Worm (Caenorhabditis elegans) whole organism, early embryonic: Measurements from ENCODE around the gene srg-60.

ENCODE experiments used
- B0310.2 ChIP-seq: sonication (generic microtip); optimal IDR thresholded peaks from 2 replicates; lab custom pipeline; 2016; ENCODE audit warnings: mild to moderate bottlenecking, missing genetic modification characterization, missing compliant biosample characterization
- ama-1 ChIP-seq: fragments of 150-350 bp; optimal IDR thresholded peaks from 2 replicates; lab custom pipeline; 2014
- ceh-36 ChIP-seq: sonication (generic microtip); optimal IDR thresholded peaks from 2 replicates; lab custom pipeline; 2016; ENCODE audit warnings: missing genetic modification characterization, inconsistent platforms, missing compliant biosample characterization
- flt-1 ChIP-seq: fragments of 200-800 bp; sonication (Bioruptor generic); IDR thresholded peaks from 2 replicates; pipeline ENCODE4 v1.3.6; 2022; ENCODE audit warnings: missing genetic modification characterization, missing compliant biosample characterization
- hmbx-1 ChIP-seq: sonication (generic microtip); optimal IDR thresholded peaks from 2 replicates; lab custom pipeline; 2016; ENCODE audit warnings: mild to moderate bottlenecking, missing genetic modification characterization, missing compliant biosample characterization
- hmg-4 ChIP-seq: fragments of 200-800 bp; sonication (Bioruptor generic); optimal IDR thresholded peaks from 2 replicates; lab custom pipeline; 2018; ENCODE audit warnings: mild to moderate bottlenecking, missing genetic modification characterization, missing compliant biosample characterization
- pes-1 ChIP-seq: fragments of 200-800 bp; sonication (Bioruptor generic); IDR thresholded peaks from 2 replicates; pipeline ENCODE4 v1.3.6; 2022; ENCODE audit warnings: missing genetic modification reagents, missing genetic modification characterization, missing compliant biosample characterization
- sea-1 ChIP-seq: fragments of 200-800 bp; sonication (Bioruptor generic); conservative IDR thresholded peaks from 2 replicates; pipeline ENCODE4 v1.3.6; 2022; ENCODE audit warnings: missing genetic modification characterization, missing compliant biosample characterization
- tbx-37 ChIP-seq: fragments of 200-800 bp; sonication (Bioruptor generic); conservative IDR thresholded peaks from 2 replicates; pipeline ENCODE4 v1.3.6; 2022; ENCODE audit warnings: missing genetic modification reagents, missing genetic modification characterization, missing compliant biosample characterization
- tra-4 ChIP-seq: sonication (generic microtip); optimal IDR thresholded peaks from 2 replicates; lab custom pipeline; 2017; ENCODE audit warnings: missing genetic modification characterization, missing compliant biosample characterization

- TF ChIP-seq B0310.2 (no peak), pes-1 (GFP tag; lab: Robert Waterston, UW) (no peak), ama-1 (no peak), sea-1 (GFP tag; lab: Robert Waterston, UW) (no peak), tra-4 (tag; lab: Kevin White, UChicago) (no peak), tbx-37 (GFP tag; lab: Robert Waterston, UW) (no peak), hmbx-1 (tag; lab: Kevin White, UChicago) (no peak), hmg-4 (GFP tag; lab: Kevin White, UChicago) (no peak), flt-1 (GFP tag; lab: Robert Waterston, UW) (no peak), ceh-36 (tag; lab: Kevin White, UChicago) (no peak)
These were observed 17.8 kb upstream of the srg-60 start, which contains the start of gene srg-61 for ce11 chrV:2740228-2740627.
